Worm (Caenorhabditis elegans) whole organism, L1 larva: ENCODE measurements around the gene C08E8.10.

ENCODE experiments used
- ama-1 ChIP-seq: fragments of 150-350 bp; optimal IDR thresholded peaks from 2 replicates; lab custom pipeline; 2014
- blmp-1 ChIP-seq: fragments of 150-350 bp; optimal IDR thresholded peaks from 2 replicates; lab custom pipeline; 2014; ENCODE audit warnings: missing biosample characterization, missing genetic modification characterization
- efl-1 ChIP-seq, 4 experiments: fragments of 150-350 bp; optimal IDR thresholded peaks in 3 of 4; peaks in 1 of 4; 1 replicate in 1 of 4; 2 replicates in 3 of 4; lab custom pipeline; 2014; ENCODE audit warnings: missing biosample characterization in 2 of 4, missing genetic modification characterization in 2 of 4, missing genetic modification reagents in 2 of 4
- efl-3 ChIP-seq: fragments of 200-800 bp; sonication (Bioruptor generic); optimal IDR thresholded peaks from 2 replicates; lab custom pipeline; 2018; ENCODE audit warnings: mild to moderate bottlenecking, missing genetic modification characterization, missing compliant biosample characterization
- ets-5 ChIP-seq: fragments of 200-800 bp; sonication (Bioruptor generic); IDR thresholded peaks from 2 replicates; pipeline ENCODE4 v1.3.6; 2022; ENCODE audit warnings: missing genetic modification characterization, missing compliant biosample characterization
- grh-1 ChIP-seq: fragments of 200-800 bp; sonication (Bioruptor generic); IDR thresholded peaks from 2 replicates; pipeline ENCODE4 v1.3.6; 2022; ENCODE audit warnings: missing genetic modification reagents, missing genetic modification characterization, missing compliant biosample characterization
- lin-14 ChIP-seq: fragments of 200-800 bp; sonication (Bioruptor generic); optimal IDR thresholded peaks from 2 replicates; lab custom pipeline; 2018; ENCODE audit warnings: mild to moderate bottlenecking, missing genetic modification characterization, moderate library complexity, missing compliant biosample characterization
- nhr-11 ChIP-seq: fragments of 150-350 bp; optimal IDR thresholded peaks from 2 replicates; lab custom pipeline; 2014; ENCODE audit warnings: missing biosample characterization, missing genetic modification characterization
- nhr-237 ChIP-seq: fragments of 150-350 bp; optimal IDR thresholded peaks from 2 replicates; lab custom pipeline; 2014; ENCODE audit warnings: missing biosample characterization, missing genetic modification characterization
- nhr-76 ChIP-seq: sonication (generic microtip); optimal IDR thresholded peaks from 2 replicates; lab custom pipeline; 2017; ENCODE audit warnings: missing biosample characterization, missing genetic modification characterization
- pqm-1 ChIP-seq: sonication (generic microtip); optimal IDR thresholded peaks from 3 replicates; lab custom pipeline; 2017; ENCODE audit warnings: missing biosample characterization, missing genetic modification characterization
- ztf-11 ChIP-seq, 2 experiments: sonication (generic microtip); optimal IDR thresholded peaks; 2 replicates each; lab custom pipeline; 2016 to 2017; ENCODE audit warnings: missing genetic modification characterization in 2 of 2, missing biosample characterization in 1 of 2, missing compliant biosample characterization in 1 of 2

ce11 chrV:18371028-18371427, 31.3 kb upstream of the C08E8.10 start:
- TF ChIP-seq ztf-11 (tag; optimal IDR thresholded peaks at IDR 0.05; lab: Kevin White, UChicago) = no peak
- TF ChIP-seq nhr-11 (tag; lab: Kevin White, UChicago) = no peak
- TF ChIP-seq grh-1 (GFP tag; lab: Robert Waterston, UW) = no peak
- no peak for TF ChIP-seq ets-5 (GFP tag; lab: Robert Waterston, UW)
- TF ChIP-seq ama-1 = no peak
- TF ChIP-seq nhr-76 (tag; lab: Kevin White, UChicago) = no peak
- no peak for TF ChIP-seq blmp-1 (tag; lab: Kevin White, UChicago)
- no peak for TF ChIP-seq efl-1 (optimal IDR thresholded peaks at IDR 0.05; lab: Kevin White, UChicago)
- no peak for TF ChIP-seq efl-1 (GFP tag; optimal IDR thresholded peaks at IDR 0.05 in 1 of 2; lab: Kevin White, UChicago)
- TF ChIP-seq nhr-237 (tag; lab: Kevin White, UChicago) = no peak
- no peak for TF ChIP-seq efl-3
- TF ChIP-seq lin-14 = no peak
- no peak for TF ChIP-seq pqm-1 (tag; lab: Kevin White, UChicago)
